Worm (Caenorhabditis elegans): Measurements from ENCODE around the gene F15H10.10.

F15H10.10 gene

DNA sequence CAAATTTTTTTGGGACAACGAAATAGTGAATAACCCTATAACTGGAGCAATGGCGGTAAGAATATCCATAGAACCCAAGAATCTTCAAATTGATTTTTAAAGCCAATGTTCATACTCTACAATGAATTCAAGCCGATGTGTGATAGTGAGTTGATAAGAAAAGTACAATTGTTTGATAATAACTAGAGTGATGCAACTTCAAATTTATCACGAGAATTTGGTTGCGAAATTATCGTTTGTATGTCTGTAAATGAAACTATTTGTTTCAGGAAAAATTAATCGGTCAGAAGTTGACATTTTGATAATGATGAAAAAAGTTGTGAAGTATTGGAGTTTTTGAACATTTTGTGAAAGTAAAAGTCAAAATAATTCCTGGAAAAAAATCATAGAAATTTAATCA is 17.5 kb downstream of the F15H10.10 start (continued):
- no peak for TF ChIP-seq sdz-12 (GFP tag; optimal IDR thresholded peaks at IDR 0.05)
- no peak for TF ChIP-seq nhr-41 (GFP tag; IDR thresholded peaks at IDR 0.05)
- no peak for TF ChIP-seq zip-11 (GFP tag; IDR thresholded peaks at IDR 0.05)
- no peak for TF ChIP-seq Y105C5A.15 (GFP tag; IDR thresholded peaks at IDR 0.05)
- TF ChIP-seq aly-2 (tag; optimal IDR thresholded peaks at IDR 0.05), result no peak
- no peak for TF ChIP-seq ZK546.5 (tag; optimal IDR thresholded peaks at IDR 0.05)
- no peak for TF ChIP-seq lin-39 (tag; optimal IDR thresholded peaks at IDR 0.05)
- TF ChIP-seq lin-29 (GFP tag; IDR thresholded peaks at IDR 0.05), result no peak
- TF ChIP-seq ctbp-1 (GFP tag; IDR thresholded peaks at IDR 0.05), result no peak
- TF ChIP-seq ceh-62 (tag; optimal IDR thresholded peaks at IDR 0.05), result no peak
- TF ChIP-seq rbr-2 (tag; optimal IDR thresholded peaks at IDR 0.05), result no peak
- TF ChIP-seq zip-2 (tag; optimal IDR thresholded peaks at IDR 0.05), result no peak
- no peak for TF ChIP-seq hif-1 (tag; optimal IDR thresholded peaks at IDR 0.05)
- no peak for TF ChIP-seq daf-16 (GFP tag; optimal IDR thresholded peaks at IDR 0.05)
- TF ChIP-seq daf-16 (tag; optimal IDR thresholded peaks at IDR 0.05), result peak; percentile 84
- peak; percentile 93 for TF ChIP-seq dmd-6 (GFP tag; IDR thresholded peaks at IDR 0.05)
- no peak for TF ChIP-seq nhr-111 (GFP tag; optimal IDR thresholded peaks at IDR 0.05)
- no peak for TF ChIP-seq tag-97 (GFP tag; IDR thresholded peaks at IDR 0.05)
- TF ChIP-seq nhr-28 (tag; optimal IDR thresholded peaks at IDR 0.05), result peak; percentile 90
- TF ChIP-seq F26F4.8 (GFP tag; conservative IDR thresholded peaks at IDR 0.05), result no peak
- no peak for TF ChIP-seq skn-1 (tag; optimal IDR thresholded peaks at IDR 0.05)

DNA sequence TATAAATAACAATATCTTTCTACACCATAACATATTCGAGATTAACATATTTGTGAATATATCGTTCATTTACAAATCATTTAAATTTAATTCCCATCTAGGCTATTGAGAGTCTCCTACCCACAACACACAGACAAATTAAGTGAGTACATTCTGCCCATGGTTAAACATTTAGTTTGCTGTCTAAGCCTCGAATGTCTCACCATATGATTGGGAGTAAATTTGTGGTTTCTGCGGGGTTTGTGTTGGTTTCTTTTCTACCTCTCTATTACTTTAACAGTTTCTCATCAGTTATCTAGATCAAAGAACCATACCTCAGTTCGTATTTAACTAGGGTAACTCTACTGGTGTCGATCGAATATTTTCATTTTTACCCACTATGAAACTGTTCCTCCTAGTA is 18.4 kb downstream of the F15H10.10 start, which contains the start of gene ugt-2:
TSS of gene ugt-2 (plus strand) at position 371 of the 400 bp plus-strand sequence.
- TF ChIP-seq mdl-1 (tag; optimal IDR thresholded peaks at IDR 0.05) (no peak), unc-62 (GFP tag; optimal IDR thresholded peaks at IDR 0.05 in 1 of 2) (peak in 1 of 2 experiments; percentile 89), unc-62 (tag; optimal IDR thresholded peaks at IDR 0.05) (no peak), pqm-1 (tag; optimal IDR thresholded peaks at IDR 0.05) (peak; percentile 74), daf-16 (GFP tag; optimal IDR thresholded peaks at IDR 0.05) (no peak), daf-16 (tag; optimal IDR thresholded peaks at IDR 0.05) (peak; percentile 39), hlh-30 (tag; optimal IDR thresholded peaks at IDR 0.05; ENCODE audit: insufficient read depth) (peak; percentile 2), mes-2 (tag; optimal IDR thresholded peaks at IDR 0.05; ENCODE audit: poor library complexity, severe bottlenecking) (no peak), F37D6.2 (tag; optimal IDR thresholded peaks at IDR 0.05) (no peak), daf-12 (tag; optimal IDR thresholded peaks at IDR 0.05) (no peak), fkh-10 (GFP tag; optimal IDR thresholded peaks at IDR 0.05) (no peak), gei-8 (GFP tag; optimal IDR thresholded peaks at IDR 0.05) (no peak), ceh-62 (tag; optimal IDR thresholded peaks at IDR 0.05) (no peak), saeg-2 (GFP tag; IDR thresholded peaks at IDR 0.05) (no peak), D1046.2 (GFP tag; IDR thresholded peaks at IDR 0.05) (no peak), F44E2.7 (GFP tag; IDR thresholded peaks at IDR 0.05) (no peak), nhr-111 (GFP tag; optimal IDR thresholded peaks at IDR 0.05) (no peak), unc-39 (tag; optimal IDR thresholded peaks at IDR 0.05) (no peak), nhr-237 (tag; optimal IDR thresholded peaks at IDR 0.05) (no peak), spr-3 (GFP tag; optimal IDR thresholded peaks at IDR 0.05) (no peak), nhr-48 (tag; optimal IDR thresholded peaks at IDR 0.05) (no peak), ces-1 (GFP tag; optimal IDR thresholded peaks at IDR 0.05) (no peak), dmd-6 (GFP tag; IDR thresholded peaks at IDR 0.05) (peak; percentile 63), fos-1 (tag; optimal IDR thresholded peaks at IDR 0.05) (no peak), nhr-10 (tag; optimal IDR thresholded peaks at IDR 0.05) (no peak), nhr-77 (tag; optimal IDR thresholded peaks at IDR 0.05) (peak; percentile 33), Y105C5A.15 (GFP tag; IDR thresholded peaks at IDR 0.05) (no peak), T26A8.4 (GFP tag; IDR thresholded peaks at IDR 0.05) (no peak), F26F4.8 (GFP tag; conservative IDR thresholded peaks at IDR 0.05) (no peak), dve-1 (tag; optimal IDR thresholded peaks at IDR 0.05; ENCODE audit: insufficient read depth) (peak; percentile 15), lin-29 (GFP tag; IDR thresholded peaks at IDR 0.05) (no peak), lir-3 (tag; optimal IDR thresholded peaks at IDR 0.05) (no peak), ama-1 (optimal IDR thresholded peaks at IDR 0.05) (no peak), jun-1 (tag; optimal IDR thresholded peaks at IDR 0.05) (no peak), zfp-3 (GFP tag; conservative IDR thresholded peaks at IDR 0.05) (no peak), ceh-20 (GFP tag; IDR thresholded peaks at IDR 0.05) (no peak), zip-2 (tag; optimal IDR thresholded peaks at IDR 0.05) (no peak), tag-97 (GFP tag; IDR thresholded peaks at IDR 0.05) (no peak), nhr-28 (tag; optimal IDR thresholded peaks at IDR 0.05) (peak; percentile 68), attf-4 (tag; optimal IDR thresholded peaks at IDR 0.05) (no peak), daf-8 (GFP tag; IDR thresholded peaks at IDR 0.05) (no peak)
